Fruit fly (Drosophila melanogaster) whole organism, embryonic: ENCODE results near the gene Atg2.

Source experiments
- Ada2b ChIP-seq: fragments of 200-800 bp; sonication (Bioruptor generic); IDR thresholded peaks from 2 replicates; pipeline ENCODE4 v1.3.6; 2022; ENCODE audit warnings: missing biosample characterization, missing genetic modification characterization
- Bteb2 ChIP-seq: fragments of 200-800 bp; sonication (Bioruptor generic); optimal IDR thresholded peaks from 2 replicates; lab custom pipeline; 2016; ENCODE audit warnings: missing biosample characterization, missing genetic modification characterization
- CG11093 ChIP-seq: fragments of 200-800 bp; sonication (Bioruptor generic); IDR thresholded peaks from 3 replicates; pipeline ENCODE4 v1.3.6; 2022; ENCODE audit warnings: missing biosample characterization, missing genetic modification characterization
- CG11504 ChIP-seq: fragments of 200-800 bp; sonication (Bioruptor generic); optimal IDR thresholded peaks from 3 replicates; lab custom pipeline; 2019; ENCODE audit warnings: missing biosample characterization, mild to moderate bottlenecking, missing genetic modification characterization, moderate library complexity
- CG14860 ChIP-seq: fragments of 200-800 bp; sonication (Bioruptor generic); IDR thresholded peaks from 3 replicates; pipeline ENCODE4 v1.3.6; 2022; ENCODE audit warnings: missing biosample characterization, missing genetic modification characterization; ENCODE audit not compliant: partially characterized antibody
- CG1529 ChIP-seq: fragments of 200-800 bp; sonication (Bioruptor generic); optimal IDR thresholded peaks from 3 replicates; lab custom pipeline; 2018; ENCODE audit warnings: missing biosample characterization, missing genetic modification characterization
- CG1602 ChIP-seq: fragments of 200-800 bp; sonication (Bioruptor generic); optimal IDR thresholded peaks from 3 replicates; lab custom pipeline; 2016; ENCODE audit warnings: missing biosample characterization, missing genetic modification characterization
- CG31224 ChIP-seq: fragments of 200-800 bp; sonication (Bioruptor generic); IDR thresholded peaks from 2 replicates; pipeline ENCODE4 v1.3.6; 2022; ENCODE audit warnings: missing biosample characterization, missing genetic modification characterization
- CG4404 ChIP-seq: fragments of 200-800 bp; sonication (Bioruptor generic); IDR thresholded peaks from 2 replicates; pipeline ENCODE4 v1.3.6; 2022; ENCODE audit warnings: missing biosample characterization, missing genetic modification characterization
- CG4424 ChIP-seq: fragments of 200-800 bp; sonication (Bioruptor generic); optimal IDR thresholded peaks from 3 replicates; lab custom pipeline; 2016; ENCODE audit warnings: missing biosample characterization, missing genetic modification characterization
- CG4617 ChIP-seq: fragments of 200-800 bp; sonication (Bioruptor generic); optimal IDR thresholded peaks from 3 replicates; lab custom pipeline; 2016; ENCODE audit warnings: missing biosample characterization, missing genetic modification characterization, borderline replicate concordance
- CG4820 ChIP-seq: fragments of 200-800 bp; sonication (Bioruptor generic); optimal IDR thresholded peaks from 3 replicates; lab custom pipeline; 2016; ENCODE audit warnings: missing biosample characterization, missing genetic modification characterization
- CG6254 ChIP-seq: fragments of 200-800 bp; sonication (Bioruptor generic); optimal IDR thresholded peaks from 3 replicates; lab custom pipeline; 2017; ENCODE audit warnings: mild to moderate bottlenecking, missing biosample characterization, missing genetic modification reagents, missing genetic modification characterization
- CG6272 ChIP-seq: fragments of 200-800 bp; sonication (Bioruptor generic); IDR thresholded peaks from 2 replicates; pipeline ENCODE4 v1.3.6; 2022; ENCODE audit warnings: missing biosample characterization, missing genetic modification characterization
- CG7556 ChIP-seq: fragments of 200-800 bp; sonication (Bioruptor generic); optimal IDR thresholded peaks from 2 replicates; lab custom pipeline; 2017; ENCODE audit warnings: missing biosample characterization, mild to moderate bottlenecking, missing genetic modification characterization
- CG8944 ChIP-seq: fragments of 200-800 bp; sonication (Bioruptor generic); optimal IDR thresholded peaks from 3 replicates; lab custom pipeline; 2016; ENCODE audit warnings: missing biosample characterization, missing genetic modification characterization
- CG9437 ChIP-seq: fragments of 200-800 bp; sonication (Bioruptor generic); optimal IDR thresholded peaks from 2 replicates; lab custom pipeline; 2018; ENCODE audit warnings: missing biosample characterization, mild to moderate bottlenecking, missing genetic modification characterization
- CG9817 ChIP-seq: fragments of 200-800 bp; sonication (Bioruptor generic); optimal IDR thresholded peaks from 2 replicates; lab custom pipeline; 2018; ENCODE audit warnings: missing biosample characterization, mild to moderate bottlenecking, missing genetic modification characterization, moderate library complexity
- CG9932 ChIP-seq: fragments of 200-800 bp; sonication (Bioruptor generic); IDR thresholded peaks from 2 replicates; pipeline ENCODE4 v1.3.6; 2022; ENCODE audit warnings: missing biosample characterization, missing genetic modification characterization
- Chrac-16 ChIP-seq: fragments of 200-800 bp; sonication (Bioruptor generic); optimal IDR thresholded peaks from 3 replicates; lab custom pipeline; 2016; ENCODE audit warnings: missing biosample characterization, missing genetic modification characterization
- Deaf1 ChIP-seq: fragments of 200-800 bp; optimal IDR thresholded peaks from 3 replicates; lab custom pipeline; 2019; ENCODE audit warnings: missing biosample characterization, mild to moderate bottlenecking, missing genetic modification characterization, moderate library complexity
- Dip2 ChIP-seq: fragments of 200-800 bp; sonication (Bioruptor generic); IDR thresholded peaks from 2 replicates; pipeline ENCODE4 v1.3.6; 2022; ENCODE audit warnings: missing biosample characterization, missing genetic modification characterization
- Fer3 ChIP-seq: fragments of 200-800 bp; sonication (Bioruptor generic); optimal IDR thresholded peaks from 2 replicates; lab custom pipeline; 2018; ENCODE audit warnings: missing biosample characterization, mild to moderate bottlenecking, missing genetic modification characterization, moderate library complexity
- Hr51 ChIP-seq, 2 experiments: fragments of 200-800 bp; sonication (Bioruptor generic); optimal IDR thresholded peaks; 2 replicates in 1 of 2; 3 replicates in 1 of 2; lab custom pipeline; 2016 to 2018; ENCODE audit warnings: missing biosample characterization in 2 of 2, missing genetic modification characterization in 2 of 2, mild to moderate bottlenecking in 1 of 2, moderate library complexity in 1 of 2
- Hr78 ChIP-seq, 2 experiments: fragments of 200-800 bp in 1 of 2; fragments of >200 bp in 1 of 2; sonication (Bioruptor generic) in 1 of 2; optimal IDR thresholded peaks; 2 replicates each; lab custom pipeline; 2017 to 2019; ENCODE audit warnings: missing biosample characterization in 2 of 2, missing genetic modification characterization in 2 of 2, mild to moderate bottlenecking in 1 of 2, moderate library complexity in 1 of 2
- Mrtf ChIP-seq: fragments of 200-800 bp; sonication (Bioruptor generic); IDR thresholded peaks from 3 replicates; pipeline ENCODE4 v1.3.6; 2022; ENCODE audit warnings: missing biosample characterization, missing genetic modification characterization
- Six4 ChIP-seq: fragments of 200-800 bp; sonication (Bioruptor generic); optimal IDR thresholded peaks from 2 replicates; lab custom pipeline; 2016; ENCODE audit warnings: missing biosample characterization, missing genetic modification characterization
- Sox102F ChIP-seq: fragments of 200-800 bp; sonication (Bioruptor generic); optimal IDR thresholded peaks from 2 replicates; lab custom pipeline; 2018; ENCODE audit warnings: missing biosample characterization, mild to moderate bottlenecking, missing genetic modification characterization, moderate library complexity
- Trl ChIP-seq, 3 experiments: fragments of >200 bp in 2 of 3; fragments of 200-800 bp in 1 of 3; sonication (Bioruptor generic) in 1 of 3; optimal IDR thresholded peaks; 2 replicates in 1 of 3; 3 replicates in 2 of 3; lab custom pipeline; 2016 to 2017; ENCODE audit warnings: missing biosample characterization in 1 of 3, missing genetic modification characterization in 1 of 3
- Xrp1 ChIP-seq: fragments of 200-800 bp; sonication (Bioruptor generic); IDR thresholded peaks from 2 replicates; pipeline ENCODE4 v1.3.6; 2022; ENCODE audit warnings: missing biosample characterization, missing genetic modification characterization
- abd-A ChIP-seq: fragments of 200-800 bp; sonication (Bioruptor generic); optimal IDR thresholded peaks from 3 replicates; lab custom pipeline; 2019; ENCODE audit warnings: missing biosample characterization, mild to moderate bottlenecking, missing genetic modification characterization, moderate library complexity
- ap ChIP-seq: fragments of 200-800 bp; sonication (Bioruptor generic); IDR thresholded peaks from 2 replicates; pipeline ENCODE4 v1.3.6; 2022; ENCODE audit warnings: missing biosample characterization, missing genetic modification characterization
- ara ChIP-seq: fragments of 200-800 bp; sonication (Bioruptor generic); IDR thresholded peaks from 2 replicates; pipeline ENCODE4 v1.3.6; 2022; ENCODE audit warnings: missing biosample characterization, missing genetic modification characterization
- bcd ChIP-seq: fragments of 200-800 bp; sonication (Bioruptor generic); optimal IDR thresholded peaks from 2 replicates; lab custom pipeline; 2017; ENCODE audit warnings: missing biosample characterization, mild to moderate bottlenecking, missing genetic modification characterization
- dm ChIP-seq: fragments of 200-800 bp; sonication (Bioruptor generic); optimal IDR thresholded peaks from 3 replicates; lab custom pipeline; 2016; ENCODE audit warnings: missing biosample characterization, missing genetic modification characterization
- gcm2 ChIP-seq: fragments of 200-800 bp; sonication (Bioruptor generic); optimal IDR thresholded peaks from 2 replicates; lab custom pipeline; 2016; ENCODE audit warnings: missing biosample characterization, missing genetic modification characterization
- insv ChIP-seq, 2 experiments: fragments of 200-800 bp; sonication (Bioruptor generic); optimal IDR thresholded peaks; 3 replicates each; lab custom pipeline; 2016 to 2018; ENCODE audit warnings: missing biosample characterization in 2 of 2, missing genetic modification characterization in 2 of 2
- inv ChIP-seq: fragments of 200-800 bp; sonication (Bioruptor generic); IDR thresholded peaks from 2 replicates; pipeline ENCODE4 v1.3.6; 2022; ENCODE audit warnings: missing biosample characterization, missing genetic modification characterization; ENCODE audit not compliant: partially characterized antibody
- jing ChIP-seq: fragments of 200-800 bp; sonication (Bioruptor generic); optimal IDR thresholded peaks from 2 replicates; lab custom pipeline; 2018; ENCODE audit warnings: missing biosample characterization, mild to moderate bottlenecking, missing genetic modification characterization
- jumu ChIP-seq: fragments of 200-800 bp; sonication (Bioruptor generic); optimal IDR thresholded peaks from 3 replicates; lab custom pipeline; 2016; ENCODE audit warnings: missing biosample characterization, missing genetic modification characterization
- maf-S ChIP-seq: fragments of 200-800 bp; sonication (Bioruptor generic); optimal IDR thresholded peaks from 2 replicates; lab custom pipeline; 2016; ENCODE audit warnings: missing biosample characterization, missing genetic modification characterization
- nerfin-1 ChIP-seq: fragments of 200-800 bp; sonication (Bioruptor generic); optimal IDR thresholded peaks from 3 replicates; lab custom pipeline; 2019; ENCODE audit warnings: missing biosample characterization, mild to moderate bottlenecking, missing genetic modification characterization, moderate library complexity
- nmo ChIP-seq: fragments of 200-800 bp; sonication (Bioruptor generic); optimal IDR thresholded peaks from 2 replicates; lab custom pipeline; 2018; ENCODE audit warnings: missing biosample characterization, mild to moderate bottlenecking, missing genetic modification characterization, moderate library complexity
- oc ChIP-seq: fragments of 200-800 bp; sonication (Bioruptor generic); optimal IDR thresholded peaks from 2 replicates; lab custom pipeline; 2018; ENCODE audit warnings: missing biosample characterization, mild to moderate bottlenecking, missing genetic modification characterization, moderate library complexity
- pan ChIP-seq, 4 experiments: fragments of >200 bp in 3 of 4; fragments of 200-800 bp in 1 of 4; sonication (Bioruptor generic) in 1 of 4; optimal IDR thresholded peaks in 3 of 4; IDR thresholded peaks in 1 of 4; 2 replicates each; pipeline versions ENCODE4 v1.3.6 to Lab custom; 2017 to 2022; ENCODE audit warnings: missing biosample characterization in 2 of 4, missing genetic modification characterization in 2 of 4, mixed read lengths in 1 of 4
- peb ChIP-seq: fragments of 200-800 bp; sonication (Bioruptor generic); IDR thresholded peaks from 2 replicates; pipeline ENCODE4 v1.3.6; 2022; ENCODE audit warnings: missing biosample characterization, missing genetic modification characterization
- salm ChIP-seq: fragments of 200-800 bp; sonication (Bioruptor generic); optimal IDR thresholded peaks from 2 replicates; lab custom pipeline; 2018; ENCODE audit warnings: missing biosample characterization, mild to moderate bottlenecking, missing genetic modification characterization
- slbo ChIP-seq: fragments of 200-800 bp; sonication (Bioruptor generic); IDR thresholded peaks from 2 replicates; pipeline ENCODE4 v1.3.6; 2022; ENCODE audit warnings: missing biosample characterization, missing genetic modification characterization

The Atg2 gene

dm6 chr3L:2824024-2824687, 50.0 kb downstream of the Atg2 start:
- TF ChIP-seq inv (GFP tag; lab: Robert Waterston, UW) (no peak), Hr51 (GFP tag; optimal IDR thresholded peaks at IDR 0.05; lab: Kevin White, UChicago) (peak in 1 of 2 experiments; percentile 47), bcd (GFP tag; lab: Kevin White, UChicago) (peak; percentile 46), CG6272 (GFP tag; lab: Robert Waterston, UW) (no peak), Sox102F (GFP tag; lab: Kevin White, UChicago) (peak; percentile 70), jumu (GFP tag; lab: Kevin White, UChicago) (no peak), Six4 (GFP tag; lab: Kevin White, UChicago) (peak; percentile 39), CG9932 (no peak), Chrac-16 (GFP tag; lab: Kevin White, UChicago) (peak; percentile 57), CG9437 (GFP tag; lab: Kevin White, UChicago) (peak; percentile 46), CG4820 (peak; percentile 48), Fer3 (no peak), pan (optimal IDR thresholded peaks at IDR 0.05; lab: Kevin White, UChicago) (no peak), pan (GFP tag; optimal IDR thresholded peaks at IDR 0.05 in 1 of 2, IDR thresholded peaks at IDR 0.05 in 1 of 2) (peak in 1 of 2 experiments; percentile 9), CG6254 (GFP tag; lab: Kevin White, UChicago) (peak; percentile 64), gcm2 (GFP tag; lab: Kevin White, UChicago) (no peak), jing (GFP tag; lab: Kevin White, UChicago) (peak; percentile 60), salm (tag; lab: Kevin White, UChicago) (peak; percentile 32), Xrp1 (GFP tag; lab: Robert Waterston, UW) (peak; percentile 69), CG1529 (GFP tag; lab: Kevin White, UChicago) (peak; percentile 62), ap (GFP tag; lab: Robert Waterston, UW) (no peak), oc (tag; lab: Kevin White, UChicago) (peak; percentile 14), Bteb2 (no peak), peb (0 out of 2 replicates have a peak, but pooled peaks have one; percentile 29), Hr78 (GFP tag; optimal IDR thresholded peaks at IDR 0.05; lab: Kevin White, UChicago) (peak in 1 of 2 experiments; percentile 77), Trl (optimal IDR thresholded peaks at IDR 0.05; lab: Kevin White, UChicago) (no peak), Trl (GFP tag; optimal IDR thresholded peaks at IDR 0.05; lab: Kevin White, UChicago) (no peak), CG4424 (GFP tag; lab: Kevin White, UChicago) (peak; percentile 35), abd-A (no peak), CG4404 (no peak), ara (peak; percentile 35; the same call in 1 of the 2 replicates), maf-S (no peak), CG7556 (GFP tag; lab: Kevin White, UChicago) (peak; percentile 58), CG31224 (GFP tag; lab: Robert Waterston, UW) (no peak), CG8944 (GFP tag; lab: Kevin White, UChicago) (no peak), CG14860 (GFP tag; lab: Robert Waterston, UW) (no peak), nmo (GFP tag; lab: Kevin White, UChicago) (peak; percentile 76), Dip2 (GFP tag; lab: Robert Waterston, UW) (no peak), nerfin-1 (no peak), CG4617 (GFP tag; lab: Kevin White, UChicago) (no peak), CG11504 (peak; percentile 70), dm (GFP tag; lab: Kevin White, UChicago) (no peak), slbo (GFP tag; lab: Robert Waterston, UW) (0 out of 2 replicates have a peak, but pooled peaks have one; percentile 18), CG1602 (GFP tag; lab: Kevin White, UChicago) (peak; percentile 15), insv (GFP tag; optimal IDR thresholded peaks at IDR 0.05; lab: Kevin White, UChicago) (no peak), Deaf1 (tag; lab: Kevin White, UChicago) (no peak), Mrtf (GFP tag; lab: Robert Waterston, UW) (no peak), CG9817 (tag; lab: Kevin White, UChicago) (peak; percentile 21), Ada2b (GFP tag; lab: Robert Waterston, UW) (peak; percentile 32; the same call in 1 of the 2 replicates), CG11093 (0 out of 3 replicates have a peak, but pooled peaks have one; percentile 41)
